Fruit fly (Drosophila melanogaster): ENCODE results near the gene CG7611.

The CG7611 gene

DNA sequence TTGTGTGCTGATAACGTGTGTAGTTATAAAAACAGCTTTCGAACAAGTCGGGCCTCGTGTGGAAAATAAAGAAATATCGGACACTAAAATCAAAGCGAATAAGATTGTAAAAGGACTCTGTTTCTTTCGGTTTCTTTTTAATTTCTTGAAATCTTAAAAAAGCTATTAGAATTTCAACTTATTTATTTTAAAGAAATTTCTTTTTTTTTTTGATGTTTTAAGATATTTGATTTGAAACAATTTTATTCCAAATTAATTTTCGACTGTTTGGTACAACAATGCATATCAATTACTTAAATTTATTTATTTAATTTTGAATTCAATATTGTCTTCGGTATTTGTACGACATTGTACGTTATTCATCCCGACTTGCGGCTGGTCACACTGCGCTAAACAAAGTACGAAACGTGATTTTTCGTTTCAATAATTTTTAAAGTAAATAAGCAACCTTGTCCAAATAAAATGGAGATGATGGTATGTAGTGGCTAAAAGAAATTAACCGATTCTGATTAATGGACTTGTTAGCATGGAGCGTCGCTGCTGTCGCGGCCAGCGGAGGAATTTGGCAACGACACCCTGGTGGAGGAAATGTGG, 30.2 kb upstream of the CG7611 start, which contains the start of the genes CG7202 and CG7519:
Gene CG7202 (minus strand): TSS at position 51 of the 594 bp plus-strand sequence.
Gene CG7519 (plus strand): TSS at position 361 of the 594 bp plus-strand sequence.
- TF ChIP-seq fkh (GFP tag; optimal IDR thresholded peaks at IDR 0.05), result peak; percentile 77
- TF ChIP-seq ss (GFP tag; optimal IDR thresholded peaks at IDR 0.05), result no peak
- TF ChIP-seq salr (GFP tag; optimal IDR thresholded peaks at IDR 0.05), result no peak
- peak; percentile 90 for TF ChIP-seq dsx (GFP tag; optimal IDR thresholded peaks at IDR 0.05; ENCODE audit: poor library complexity, severe bottlenecking)
- TF ChIP-seq topi (GFP tag; optimal IDR thresholded peaks at IDR 0.05), result no peak
- TF ChIP-seq esn (GFP tag; optimal IDR thresholded peaks at IDR 0.05), result no peak

DNA sequence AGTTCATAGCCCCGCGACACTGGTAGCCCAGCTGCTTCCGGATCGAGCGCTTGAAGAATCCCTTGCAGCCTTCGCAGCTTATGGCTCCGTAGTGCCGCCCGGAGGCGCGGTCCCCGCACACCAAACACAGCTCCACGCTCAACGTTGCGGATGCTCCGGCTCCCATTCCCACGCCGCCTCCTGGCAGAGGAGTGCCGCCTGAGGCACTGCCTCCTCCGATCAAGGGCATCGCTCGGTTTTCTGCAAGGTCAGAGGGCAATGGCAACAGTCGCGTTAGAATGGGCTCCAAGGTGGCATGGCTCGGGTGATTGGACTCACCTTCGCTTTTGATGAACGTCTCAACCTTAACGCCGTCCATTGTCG, 26.5 kb upstream of the CG7611 start:
- no peak for TF ChIP-seq fd59A (GFP tag; optimal IDR thresholded peaks at IDR 0.05)
- no peak for TF ChIP-seq CG3032 (tag; optimal IDR thresholded peaks at IDR 0.05)
- TF ChIP-seq CG6276 (GFP tag; optimal IDR thresholded peaks at IDR 0.05), result no peak

DNA sequence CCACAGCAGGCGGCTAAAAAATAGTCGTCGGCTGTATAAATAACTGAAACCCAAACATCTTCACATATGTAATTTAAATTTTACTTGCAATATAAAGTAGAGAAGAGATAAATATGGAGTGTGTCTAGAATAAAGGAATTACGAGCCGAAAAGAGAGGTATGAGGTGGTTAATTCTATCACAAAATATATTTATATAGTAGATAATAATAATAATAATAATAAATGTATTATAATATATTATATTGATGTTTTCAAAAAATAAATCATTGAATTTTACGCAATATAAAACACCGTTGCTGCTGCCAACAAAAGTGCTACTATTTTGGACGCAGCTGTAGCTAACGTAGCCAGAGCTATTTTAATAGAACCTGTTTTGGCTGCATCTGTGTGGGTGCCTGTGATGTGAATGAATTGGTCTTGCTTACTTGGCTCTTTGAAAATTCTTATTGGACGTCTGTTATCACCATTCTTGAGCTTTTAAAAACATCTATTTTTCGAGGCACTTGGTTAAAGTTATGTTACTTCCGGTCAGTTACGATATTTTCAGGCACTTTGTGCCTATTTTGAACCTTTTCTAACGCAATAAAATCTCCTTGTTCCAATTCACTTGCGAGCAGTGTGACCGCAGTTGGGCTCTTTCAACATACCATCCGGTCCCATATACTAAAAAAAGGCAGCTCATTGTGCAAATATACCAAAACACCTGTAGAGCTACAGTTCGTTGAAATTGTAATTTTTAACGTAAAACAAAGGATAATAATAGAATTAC, 25.9 kb upstream of the CG7611 start, which contains the start of gene Hr78:
Gene Hr78 (minus strand): TSS at position 630 of the 770 bp plus-strand sequence.
- TF ChIP-seq CG11902 (GFP tag; optimal IDR thresholded peaks at IDR 0.05) (peak; percentile 42), CG9139 (GFP tag; optimal IDR thresholded peaks at IDR 0.05) (peak; percentile 57), CG3919 (GFP tag; optimal IDR thresholded peaks at IDR 0.05) (peak; percentile 81), Blimp-1 (GFP tag; optimal IDR thresholded peaks at IDR 0.05) (peak; percentile 52), Hr4 (GFP tag; optimal IDR thresholded peaks at IDR 0.05) (no peak), Eip78C (GFP tag) (peak; percentile 89), CG3032 (tag; optimal IDR thresholded peaks at IDR 0.05) (peak; percentile 80), net (GFP tag; optimal IDR thresholded peaks at IDR 0.05) (peak; percentile 72), CG6163 (GFP tag; IDR thresholded peaks at IDR 0.05) (peak; percentile 72), CG7368 (GFP tag; optimal IDR thresholded peaks at IDR 0.05) (peak; percentile 57), CG10631 (GFP tag; optimal IDR thresholded peaks at IDR 0.05) (peak; percentile 83), CG32006 (GFP tag; optimal IDR thresholded peaks at IDR 0.05) (peak; percentile 92), topi (GFP tag; optimal IDR thresholded peaks at IDR 0.05) (peak; percentile 45), Gug (GFP tag; IDR thresholded peaks at IDR 0.05) (peak; percentile 36; the same call in 1 of the 2 replicates), CG6854 (GFP tag; optimal IDR thresholded peaks at IDR 0.05) (peak; percentile 56), eg (GFP tag; IDR thresholded peaks at IDR 0.05) (peak; percentile 80), acj6 (GFP tag; optimal IDR thresholded peaks at IDR 0.05) (peak; percentile 79), Ets96B (tag; optimal IDR thresholded peaks at IDR 0.05) (peak; percentile 82), cyc (GFP tag; optimal IDR thresholded peaks at IDR 0.05) (peak; percentile 29), CG6276 (GFP tag; optimal IDR thresholded peaks at IDR 0.05) (peak; percentile 90), CG8119 (GFP tag; IDR thresholded peaks at IDR 0.05) (peak; percentile 91), dac (GFP tag; optimal IDR thresholded peaks at IDR 0.05) (no peak), Hr38 (GFP tag; optimal IDR thresholded peaks at IDR 0.05) (no peak), salr (GFP tag; optimal IDR thresholded peaks at IDR 0.05) (no peak), Sox102F (GFP tag; optimal IDR thresholded peaks at IDR 0.05) (no peak), CG8632 (GFP tag; optimal IDR thresholded peaks at IDR 0.05) (peak; percentile 91), ss (GFP tag; optimal IDR thresholded peaks at IDR 0.05) (peak in 1 of 2 experiments; percentile 84), Smox (GFP tag; optimal IDR thresholded peaks at IDR 0.05) (no peak), OdsH (GFP tag; optimal IDR thresholded peaks at IDR 0.05) (peak; percentile 76), CG1621 (tag; optimal IDR thresholded peaks at IDR 0.05) (peak; percentile 36), CG34406 (GFP tag; optimal IDR thresholded peaks at IDR 0.05) (peak; percentile 89), Met (GFP tag; optimal IDR thresholded peaks at IDR 0.05) (peak; percentile 59), achi (GFP tag; optimal IDR thresholded peaks at IDR 0.05) (peak; percentile 88), Ets21C (GFP tag; optimal IDR thresholded peaks at IDR 0.05) (peak; percentile 5), CG8319 (GFP tag; optimal IDR thresholded peaks at IDR 0.05) (peak; percentile 44), CG4318 (GFP tag; optimal IDR thresholded peaks at IDR 0.05) (peak; percentile 73), dsx (GFP tag; optimal IDR thresholded peaks at IDR 0.05; ENCODE audit: poor library complexity, severe bottlenecking) (peak; percentile 80), Sox14 (GFP tag; optimal IDR thresholded peaks at IDR 0.05) (peak; percentile 85), Eip75B (GFP tag; optimal IDR thresholded peaks at IDR 0.05) (peak; percentile 34), CG31627 (GFP tag; optimal IDR thresholded peaks at IDR 0.05) (peak; percentile 2), esn (GFP tag; optimal IDR thresholded peaks at IDR 0.05) (peak; percentile 76), CG10669 (GFP tag; optimal IDR thresholded peaks at IDR 0.05) (peak; percentile 73)
